Fruit fly (Drosophila melanogaster) whole organism, embryonic: ENCODE results near the gene CG32829.

ENCODE experiments used
- Awh ChIP-seq: fragments of 200-800 bp; sonication (Bioruptor generic); IDR thresholded peaks from 2 replicates; pipeline ENCODE4, ENCODE4 v1.3.6; 2022; ENCODE audit warnings: missing biosample characterization, missing genetic modification characterization
- BEAF-32 ChIP-seq: fragments of 200-800 bp; sonication (Bioruptor generic); optimal IDR thresholded peaks from 3 replicates; lab custom pipeline; 2017; ENCODE audit warnings: missing biosample characterization, missing genetic modification characterization, mild to moderate bottlenecking, moderate library complexity, missing genetic modification reagents
- CG10321 ChIP-seq: fragments of 200-800 bp; sonication (Bioruptor generic); IDR thresholded peaks from 2 replicates; pipeline ENCODE4 v1.3.6; 2022; ENCODE audit warnings: missing biosample characterization, missing genetic modification characterization
- CG11085 ChIP-seq: fragments of 200-800 bp; sonication (Bioruptor generic); IDR thresholded peaks from 2 replicates; pipeline ENCODE4 v1.3.6; 2022; ENCODE audit warnings: missing biosample characterization, missing genetic modification characterization
- CG12104 ChIP-seq: fragments of 200-800 bp; sonication (Bioruptor generic); optimal IDR thresholded peaks from 3 replicates; lab custom pipeline; 2016; ENCODE audit warnings: missing biosample characterization, missing genetic modification characterization
- CG12155 ChIP-seq: fragments of 200-800 bp; sonication (Bioruptor generic); optimal IDR thresholded peaks from 3 replicates; lab custom pipeline; 2016; ENCODE audit warnings: missing biosample characterization, missing genetic modification characterization
- CG12769 ChIP-seq: fragments of 200-800 bp; sonication (Bioruptor generic); optimal IDR thresholded peaks from 2 replicates; lab custom pipeline; 2019; ENCODE audit warnings: missing biosample characterization, mild to moderate bottlenecking, missing genetic modification characterization, moderate library complexity
- CG15479 ChIP-seq: fragments of 200-800 bp; sonication (Bioruptor generic); optimal IDR thresholded peaks from 3 replicates; lab custom pipeline; 2019; ENCODE audit warnings: missing biosample characterization, mild to moderate bottlenecking, missing genetic modification characterization, moderate library complexity
- CG1832 ChIP-seq: fragments of 200-800 bp; sonication (Bioruptor generic); optimal IDR thresholded peaks from 2 replicates; lab custom pipeline; 2017; ENCODE audit warnings: missing biosample characterization, mild to moderate bottlenecking, missing genetic modification characterization, inconsistent platforms
- CG2129 ChIP-seq: fragments of 200-800 bp; sonication (Bioruptor generic); IDR thresholded peaks from 2 replicates; pipeline ENCODE4 v1.3.6; 2022; ENCODE audit warnings: missing biosample characterization, missing genetic modification characterization; ENCODE audit not compliant: partially characterized antibody
- CG2199 ChIP-seq: fragments of 200-800 bp; sonication (Bioruptor generic); IDR thresholded peaks from 3 replicates; pipeline ENCODE4 v1.3.6; 2022; ENCODE audit warnings: missing biosample characterization, missing genetic modification characterization
- CG31365 ChIP-seq: fragments of 200-800 bp; sonication (Bioruptor generic); optimal IDR thresholded peaks from 2 replicates; lab custom pipeline; 2018; ENCODE audit warnings: missing biosample characterization, mild to moderate bottlenecking, missing genetic modification characterization
- CG33213 ChIP-seq: fragments of 200-800 bp; sonication (Bioruptor generic); optimal IDR thresholded peaks from 3 replicates; lab custom pipeline; 2016; ENCODE audit warnings: missing biosample characterization, missing genetic modification characterization
- CG42726 ChIP-seq: fragments of 200-800 bp; sonication (Bioruptor generic); IDR thresholded peaks from 2 replicates; pipeline ENCODE4 v1.3.6; 2022; ENCODE audit warnings: missing biosample characterization, missing genetic modification characterization; ENCODE audit not compliant: partially characterized antibody
- CG5245 ChIP-seq: fragments of 200-800 bp; sonication (Bioruptor generic); optimal IDR thresholded peaks from 3 replicates; lab custom pipeline; 2016; ENCODE audit warnings: missing biosample characterization, missing genetic modification characterization
- CG8290 ChIP-seq, 3 experiments: fragments of 200-800 bp; sonication (Bioruptor generic); optimal IDR thresholded peaks; 2 replicates each; lab custom pipeline; 2016 to 2019; ENCODE audit warnings: missing biosample characterization in 3 of 3, missing genetic modification characterization in 3 of 3, mild to moderate bottlenecking in 2 of 3, moderate library complexity in 1 of 3
- CG8478 ChIP-seq: fragments of >200 bp; optimal IDR thresholded peaks from 2 replicates; lab custom pipeline; 2018
- CG8924 ChIP-seq: fragments of 200-800 bp; optimal IDR thresholded peaks from 3 replicates; lab custom pipeline; 2019; ENCODE audit warnings: missing biosample characterization, mild to moderate bottlenecking, missing genetic modification characterization, moderate library complexity
- D19B ChIP-seq: fragments of 200-800 bp; sonication (Bioruptor generic); optimal IDR thresholded peaks from 2 replicates; lab custom pipeline; 2017; ENCODE audit warnings: missing biosample characterization, mild to moderate bottlenecking, missing genetic modification characterization
- E2f2 ChIP-seq: fragments of 200-800 bp; sonication (Bioruptor generic); IDR thresholded peaks from 2 replicates; pipeline ENCODE4 v1.3.6; 2022; ENCODE audit warnings: missing biosample characterization, missing genetic modification characterization
- HmgZ ChIP-seq: fragments of 200-800 bp; sonication (Bioruptor generic); optimal IDR thresholded peaks from 2 replicates; lab custom pipeline; 2018; ENCODE audit warnings: missing biosample characterization, mild to moderate bottlenecking, missing genetic modification characterization
- MBD-R2 ChIP-seq: fragments of 200-800 bp; sonication (Bioruptor generic); IDR thresholded peaks from 2 replicates; pipeline ENCODE4 v1.3.6; 2022; ENCODE audit warnings: missing biosample characterization, missing genetic modification characterization
- MESR4 ChIP-seq: fragments of 200-800 bp; sonication (Bioruptor generic); optimal IDR thresholded peaks from 2 replicates; lab custom pipeline; 2018; ENCODE audit warnings: missing biosample characterization, mild to moderate bottlenecking, missing genetic modification characterization, moderate library complexity
- Mes4 ChIP-seq: fragments of 200-800 bp; sonication (Bioruptor generic); optimal IDR thresholded peaks from 2 replicates; lab custom pipeline; 2016; ENCODE audit warnings: missing biosample characterization, missing genetic modification characterization
- NfI ChIP-seq: fragments of 200-800 bp; sonication (Bioruptor generic); optimal IDR thresholded peaks from 3 replicates; lab custom pipeline; 2018; ENCODE audit warnings: missing biosample characterization, mild to moderate bottlenecking, missing genetic modification characterization, moderate library complexity
- Opbp ChIP-seq: fragments of 200-800 bp; sonication (Bioruptor generic); IDR thresholded peaks from 3 replicates; pipeline ENCODE4 v1.3.6; 2022; ENCODE audit warnings: missing biosample characterization, missing genetic modification characterization; ENCODE audit not compliant: partially characterized antibody
- Sry-β ChIP-seq: fragments of 200-800 bp; sonication (Bioruptor generic); optimal IDR thresholded peaks from 2 replicates; lab custom pipeline; 2018; ENCODE audit warnings: missing biosample characterization, mild to moderate bottlenecking, missing genetic modification characterization, moderate library complexity
- Sry-δ ChIP-seq: fragments of 200-800 bp; sonication (Bioruptor generic); optimal IDR thresholded peaks from 2 replicates; lab custom pipeline; 2016; ENCODE audit warnings: missing biosample characterization, missing genetic modification characterization
- Trl ChIP-seq, 3 experiments: fragments of >200 bp in 2 of 3; fragments of 200-800 bp in 1 of 3; sonication (Bioruptor generic) in 1 of 3; optimal IDR thresholded peaks; 2 replicates in 1 of 3; 3 replicates in 2 of 3; lab custom pipeline; 2016 to 2017; ENCODE audit warnings: missing biosample characterization in 1 of 3, missing genetic modification characterization in 1 of 3
- Xbp1 ChIP-seq: fragments of 200-800 bp; sonication (Bioruptor generic); optimal IDR thresholded peaks from 3 replicates; lab custom pipeline; 2016; ENCODE audit warnings: missing biosample characterization, mild to moderate bottlenecking, missing genetic modification characterization
- ac ChIP-seq: fragments of 200-800 bp; sonication (Bioruptor generic); optimal IDR thresholded peaks from 3 replicates; lab custom pipeline; 2017; ENCODE audit warnings: missing biosample characterization, mild to moderate bottlenecking, missing genetic modification characterization
- bbx ChIP-seq: fragments of 200-800 bp; sonication (Bioruptor generic); IDR thresholded peaks from 2 replicates; pipeline ENCODE4 v1.3.6; 2022; ENCODE audit warnings: missing biosample characterization, missing genetic modification characterization; ENCODE audit not compliant: partially characterized antibody
- cg ChIP-seq: fragments of 200-800 bp; sonication (Bioruptor generic); optimal IDR thresholded peaks from 3 replicates; lab custom pipeline; 2019; ENCODE audit warnings: missing biosample characterization, mild to moderate bottlenecking, missing genetic modification characterization, moderate library complexity
- chm ChIP-seq: fragments of 200-800 bp; sonication (Bioruptor generic); IDR thresholded peaks from 2 replicates; pipeline ENCODE4 v1.3.6; 2022; ENCODE audit warnings: missing biosample characterization, missing genetic modification characterization
- fd102C ChIP-seq: fragments of 200-800 bp; sonication (Bioruptor generic); optimal IDR thresholded peaks from 2 replicates; lab custom pipeline; 2018; ENCODE audit warnings: missing biosample characterization, mild to moderate bottlenecking, missing genetic modification characterization, moderate library complexity
- ftz-f1 ChIP-seq: fragments of 200-800 bp; sonication (Bioruptor generic); optimal IDR thresholded peaks from 2 replicates; lab custom pipeline; 2016; ENCODE audit warnings: missing biosample characterization, missing genetic modification characterization
- gt ChIP-seq: fragments of 200-800 bp; sonication (Bioruptor generic); IDR thresholded peaks from 2 replicates; pipeline ENCODE4 v1.3.6; 2022; ENCODE audit warnings: missing biosample characterization, missing genetic modification characterization
- her ChIP-seq: fragments of 200-800 bp; sonication (Bioruptor generic); optimal IDR thresholded peaks from 2 replicates; lab custom pipeline; 2016; ENCODE audit warnings: missing biosample characterization, missing genetic modification characterization
- lab ChIP-seq: fragments of 200-800 bp; sonication (Bioruptor generic); optimal IDR thresholded peaks from 3 replicates; lab custom pipeline; 2017; ENCODE audit warnings: missing biosample characterization, missing genetic modification characterization, mild to moderate bottlenecking, moderate library complexity, missing genetic modification reagents
- row ChIP-seq: fragments of 200-800 bp; sonication (Bioruptor generic); IDR thresholded peaks from 3 replicates; pipeline ENCODE4 v1.3.6; 2022; ENCODE audit warnings: missing biosample characterization, missing genetic modification characterization
- seq ChIP-seq: fragments of 200-800 bp; sonication (Bioruptor generic); IDR thresholded peaks from 2 replicates; pipeline ENCODE4 v1.3.6; 2022; ENCODE audit warnings: missing biosample characterization, missing genetic modification characterization
- sna ChIP-seq: fragments of 200-800 bp; sonication (Bioruptor generic); IDR thresholded peaks from 2 replicates; pipeline ENCODE4 v1.3.6; 2022; ENCODE audit warnings: missing biosample characterization, missing genetic modification characterization; ENCODE audit not compliant: partially characterized antibody
- stwl ChIP-seq: fragments of 200-800 bp; sonication (Bioruptor generic); optimal IDR thresholded peaks from 3 replicates; lab custom pipeline; 2018; ENCODE audit warnings: missing biosample characterization, mild to moderate bottlenecking, missing genetic modification characterization, moderate library complexity
- tll ChIP-seq, 2 experiments: fragments of 200-800 bp in 1 of 2; fragments of >200 bp in 1 of 2; sonication (Bioruptor generic) in 1 of 2; optimal IDR thresholded peaks; 2 replicates each; lab custom pipeline; 2017 to 2019; ENCODE audit warnings: missing biosample characterization in 2 of 2, missing genetic modification characterization in 2 of 2, mild to moderate bottlenecking in 1 of 2, moderate library complexity in 1 of 2
- vvl ChIP-seq: fragments of 200-800 bp; sonication (Bioruptor generic); IDR thresholded peaks from 2 replicates; pipeline ENCODE4 v1.3.6; 2022; ENCODE audit warnings: missing biosample characterization, missing genetic modification characterization
- wor ChIP-seq: fragments of 200-800 bp; sonication (Bioruptor generic); IDR thresholded peaks from 2 replicates; pipeline ENCODE4 v1.3.6; 2022; ENCODE audit warnings: missing biosample characterization, missing genetic modification characterization
- z ChIP-seq: fragments of 200-800 bp; sonication (Bioruptor generic); IDR thresholded peaks from 3 replicates; pipeline ENCODE4 v1.3.6; 2022; ENCODE audit warnings: missing biosample characterization, missing genetic modification characterization
- zen ChIP-seq: fragments of 200-800 bp; sonication (Bioruptor generic); optimal IDR thresholded peaks from 3 replicates; lab custom pipeline; 2018; ENCODE audit warnings: missing biosample characterization, mild to moderate bottlenecking, missing genetic modification characterization, moderate library complexity

Gene CG32829

DNA sequence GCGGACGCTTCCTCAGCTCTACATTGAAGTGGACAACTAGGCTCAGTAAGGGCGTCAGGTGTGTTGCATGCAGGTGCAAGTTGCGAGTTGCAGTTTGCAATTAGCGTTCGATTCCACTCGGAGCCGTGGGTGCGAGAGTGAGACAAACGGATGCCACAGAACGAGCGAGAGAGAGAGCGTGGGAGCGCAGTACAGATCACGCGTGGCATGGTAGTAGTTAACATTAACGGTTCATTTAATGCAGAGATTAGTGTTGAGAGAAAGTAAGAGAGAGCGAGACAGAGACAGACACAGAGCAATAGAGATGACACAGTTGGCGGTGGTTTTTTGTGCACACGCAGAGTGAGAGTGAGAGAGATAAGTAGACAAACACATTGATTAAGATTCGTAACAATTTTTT is 23.5 kb upstream of the CG32829 start:
- TF ChIP-seq cg (GFP tag; lab: Kevin White, UChicago) (peak; percentile 39), vvl (GFP tag; lab: Robert Waterston, UW) (peak; percentile 18; the same call in 1 of the 2 replicates), Sry-β (GFP tag; lab: Kevin White, UChicago) (peak; percentile 50), tll (GFP tag; optimal IDR thresholded peaks at IDR 0.05; lab: Kevin White, UChicago) (peak; percentile 1 to 17), CG15479 (peak; percentile 49), CG42726 (GFP tag; lab: Robert Waterston, UW) (no peak), z (GFP tag; lab: Robert Waterston, UW) (0 out of 3 replicates have a peak, but pooled peaks have one; percentile 46), CG2199 (GFP tag; lab: Robert Waterston, UW) (0 out of 3 replicates have a peak, but pooled peaks have one; percentile 56), CG1832 (peak; percentile 76), BEAF-32 (peak; percentile 9), HmgZ (tag; lab: Kevin White, UChicago) (no peak), stwl (peak; percentile 42), chm (GFP tag; lab: Robert Waterston, UW) (0 out of 2 replicates have a peak, but pooled peaks have one; percentile 44), CG8924 (tag; lab: Kevin White, UChicago) (peak; percentile 16), CG12769 (no peak), CG10321 (GFP tag; lab: Robert Waterston, UW) (peak; percentile 88), CG8478 (peak; percentile 75), sna (no peak), Sry-δ (GFP tag; lab: Kevin White, UChicago) (peak; percentile 51), zen (tag; lab: Kevin White, UChicago) (peak; percentile 60), Xbp1 (GFP tag; lab: Kevin White, UChicago) (no peak), row (0 out of 3 replicates have a peak, but pooled peaks have one; percentile 6), Trl (optimal IDR thresholded peaks at IDR 0.05; lab: Kevin White, UChicago) (peak in 1 of 2 experiments; percentile 35), Trl (GFP tag; optimal IDR thresholded peaks at IDR 0.05; lab: Kevin White, UChicago) (no peak), wor (GFP tag; lab: Robert Waterston, UW) (no peak), MBD-R2 (GFP tag; lab: Robert Waterston, UW) (peak; percentile 32; the same call in 1 of the 2 replicates), CG8290 (GFP tag; optimal IDR thresholded peaks at IDR 0.05; lab: Kevin White, UChicago) (peak; percentile 33), CG8290 (tag; optimal IDR thresholded peaks at IDR 0.05; lab: Kevin White, UChicago) (peak in 1 of 2 experiments; percentile 35), Opbp (GFP tag; lab: Robert Waterston, UW) (peak; percentile 46; the same call in 1 of the 3 replicates), ac (GFP tag; lab: Kevin White, UChicago) (peak; percentile 24), CG12155 (no peak), bbx (0 out of 2 replicates have a peak, but pooled peaks have one; percentile 40)

dm6 chr2L:6931821-6932220 is 15.6 kb upstream of the CG32829 start, which contains the start of gene CG43232:
CG43232 (plus strand) TSS chr2L:6932121.
- TF ChIP-seq CG33213 (GFP tag; lab: Kevin White, UChicago), result no peak
- TF ChIP-seq CG2129 (GFP tag; lab: Robert Waterston, UW), result no peak
- TF ChIP-seq MESR4, result no peak
- no peak for TF ChIP-seq NfI (GFP tag; lab: Kevin White, UChicago)
- TF ChIP-seq Awh, result no peak
- TF ChIP-seq ftz-f1 (GFP tag; lab: Kevin White, UChicago), result no peak
- no peak for TF ChIP-seq CG31365 (tag; lab: Kevin White, UChicago)
- TF ChIP-seq D19B, result no peak
- no peak for TF ChIP-seq Mes4 (GFP tag; lab: Kevin White, UChicago)
- TF ChIP-seq CG8478, result no peak
- no peak for TF ChIP-seq seq
- TF ChIP-seq her (GFP tag; lab: Kevin White, UChicago), result no peak
- TF ChIP-seq CG12104 (GFP tag; lab: Kevin White, UChicago), result no peak
- no peak for TF ChIP-seq CG5245 (GFP tag; lab: Kevin White, UChicago)
- TF ChIP-seq lab (GFP tag; lab: Kevin White, UChicago), result no peak
- no peak for TF ChIP-seq fd102C (GFP tag; lab: Kevin White, UChicago)
- TF ChIP-seq E2f2 (GFP tag; lab: Robert Waterston, UW), result no peak
- TF ChIP-seq gt (GFP tag; lab: Robert Waterston, UW), result no peak
- TF ChIP-seq CG11085 (GFP tag; lab: Robert Waterston, UW), result no peak
